Fruit fly (Drosophila melanogaster) whole organism: ENCODE results near the gene CDase.

ENCODE experiments used
- CG8478 ChIP-seq: fragments of >200 bp; optimal IDR thresholded peaks from 2 replicates; lab custom pipeline; 2018; ENCODE audit warnings: inconsistent platforms
- Dll ChIP-seq: fragments of >200 bp; optimal IDR thresholded peaks from 2 replicates; lab custom pipeline; 2017
- EcR ChIP-seq, 2 experiments: fragments of >200 bp; optimal IDR thresholded peaks; 2 replicates each; lab custom pipeline; 2017; ENCODE audit warnings: missing biosample characterization in 2 of 2, missing genetic modification characterization in 2 of 2, missing genetic modification reagents in 2 of 2
- psq ChIP-seq: fragments of >200 bp; optimal IDR thresholded peaks from 2 replicates; lab custom pipeline; 2017
- usp ChIP-seq: fragments of >200 bp; optimal IDR thresholded peaks from 2 replicates; lab custom pipeline; 2017; ENCODE audit warnings: missing biosample characterization, missing genetic modification characterization, mixed read lengths

dm6 chr3R:30489797-30490196 is 30.5 kb downstream of the CDase start, which contains the start of gene PH4alphaSG2:
- TF ChIP-seq psq (lab: Kevin White, UChicago) (no peak), EcR (GFP tag; optimal IDR thresholded peaks at IDR 0.05; lab: Kevin White, UChicago) (no peak), Dll (lab: Kevin White, UChicago) (no peak), usp (no peak), CG8478 (lab: Kevin White, UChicago) (no peak)
